Worm (Caenorhabditis elegans) whole organism, L3 larva: ENCODE results near the gene nhr-87.
A peak's percentile ranks its signal among the peaks of the same experiment; 100 is the strongest.

Source experiments
- R02D3.7 ChIP-seq: fragments of 150-350 bp; optimal IDR thresholded peaks from 2 replicates; lab custom pipeline; 2014; ENCODE audit warnings: missing biosample characterization, missing genetic modification characterization
- ZK546.5 ChIP-seq: sonication (generic microtip); optimal IDR thresholded peaks from 2 replicates; lab custom pipeline; 2017; ENCODE audit warnings: missing biosample characterization, missing genetic modification characterization
- aly-2 ChIP-seq: fragments of 150-350 bp; optimal IDR thresholded peaks from 2 replicates; lab custom pipeline; 2014; ENCODE audit warnings: missing biosample characterization, missing genetic modification characterization
- ama-1 ChIP-seq: fragments of 150-350 bp; optimal IDR thresholded peaks from 2 replicates; lab custom pipeline; 2018
- ceh-16 ChIP-seq: sonication (generic microtip); optimal IDR thresholded peaks from 2 replicates; lab custom pipeline; 2017; ENCODE audit warnings: missing biosample characterization, missing genetic modification characterization
- ceh-28 ChIP-seq: fragments of 150-350 bp; optimal IDR thresholded peaks from 2 replicates; lab custom pipeline; 2014; ENCODE audit warnings: missing biosample characterization, missing genetic modification reagents, missing genetic modification characterization
- ceh-82 ChIP-seq: fragments of 150-350 bp; optimal IDR thresholded peaks from 2 replicates; lab custom pipeline; 2014; ENCODE audit warnings: missing biosample characterization, missing genetic modification characterization
- ceh-9 ChIP-seq: sonication (generic microtip); optimal IDR thresholded peaks from 2 replicates; lab custom pipeline; 2018; ENCODE audit warnings: missing biosample characterization, missing genetic modification characterization
- daf-12 ChIP-seq: fragments of 150-350 bp; optimal IDR thresholded peaks from 2 replicates; lab custom pipeline; 2014; ENCODE audit warnings: missing biosample characterization, missing genetic modification reagents, missing genetic modification characterization
- egl-27 ChIP-seq: sonication (generic microtip); optimal IDR thresholded peaks from 4 replicates; lab custom pipeline; 2017; ENCODE audit warnings: missing biosample characterization, missing genetic modification reagents, missing genetic modification characterization
- egl-5 ChIP-seq: fragments of 150-350 bp; optimal IDR thresholded peaks from 2 replicates; lab custom pipeline; 2017; ENCODE audit warnings: missing biosample characterization, missing genetic modification reagents, missing genetic modification characterization, inconsistent platforms
- elt-1 ChIP-seq: fragments of 150-350 bp; optimal IDR thresholded peaks from 2 replicates; lab custom pipeline; 2014; ENCODE audit warnings: missing biosample characterization, missing genetic modification characterization
- elt-2 ChIP-seq: sonication (generic microtip); optimal IDR thresholded peaks from 2 replicates; lab custom pipeline; 2016; ENCODE audit warnings: missing genetic modification reagents, mild to moderate bottlenecking, missing genetic modification characterization, missing compliant biosample characterization
- elt-3 ChIP-seq, 3 experiments: fragments of 150-350 bp in 1 of 3; sonication (generic microtip) in 2 of 3; optimal IDR thresholded peaks; 2 replicates in 2 of 3; 4 replicates in 1 of 3; lab custom pipeline; 2014 to 2017; ENCODE audit warnings: missing biosample characterization in 3 of 3, missing genetic modification characterization in 3 of 3
- eor-1 ChIP-seq, 2 experiments: fragments of 150-350 bp; optimal IDR thresholded peaks; 2 replicates each; lab custom pipeline; 2014 to 2018; ENCODE audit warnings: missing biosample characterization in 2 of 2, missing genetic modification characterization in 2 of 2
- fkh-10 ChIP-seq: sonication (generic microtip); optimal IDR thresholded peaks from 2 replicates; lab custom pipeline; 2017; ENCODE audit warnings: missing biosample characterization, missing genetic modification reagents, missing genetic modification characterization
- fkh-2 ChIP-seq: fragments of 150-350 bp; optimal IDR thresholded peaks from 2 replicates; lab custom pipeline; 2014; ENCODE audit warnings: missing biosample characterization, missing genetic modification reagents, missing genetic modification characterization
- fos-1 ChIP-seq: fragments of 150-350 bp; optimal IDR thresholded peaks from 2 replicates; lab custom pipeline; 2014; ENCODE audit warnings: missing biosample characterization, missing genetic modification characterization
- hmg-11 ChIP-seq: sonication (generic microtip); optimal IDR thresholded peaks from 2 replicates; lab custom pipeline; 2016; ENCODE audit warnings: missing genetic modification characterization, missing compliant biosample characterization
- jun-1 ChIP-seq: fragments of 150-350 bp; optimal IDR thresholded peaks from 2 replicates; lab custom pipeline; 2014; ENCODE audit warnings: missing biosample characterization, missing genetic modification reagents, missing genetic modification characterization
- lin-39 ChIP-seq: fragments of 150-350 bp; optimal IDR thresholded peaks from 2 replicates; lab custom pipeline; 2018; ENCODE audit warnings: missing biosample characterization, missing genetic modification reagents, missing genetic modification characterization
- lsy-12 ChIP-seq: sonication (generic microtip); optimal IDR thresholded peaks from 2 replicates; lab custom pipeline; 2016; ENCODE audit warnings: mild to moderate bottlenecking, missing genetic modification characterization, missing compliant biosample characterization
- mdl-1 ChIP-seq: fragments of 150-350 bp; optimal IDR thresholded peaks from 2 replicates; lab custom pipeline; 2014; ENCODE audit warnings: missing biosample characterization, missing genetic modification characterization
- mml-1 ChIP-seq: fragments of 150-350 bp; sonication (generic microtip); optimal IDR thresholded peaks from 3 replicates; lab custom pipeline; 2014; ENCODE audit warnings: missing biosample characterization, missing genetic modification characterization
- nfya-1 ChIP-seq: sonication (generic microtip); optimal IDR thresholded peaks from 2 replicates; lab custom pipeline; 2017; ENCODE audit warnings: missing genetic modification characterization, mild to moderate bottlenecking, missing compliant biosample characterization, antibody characterized with exemption, moderate library complexity; ENCODE audit not compliant: insufficient read depth
- nhr-11 ChIP-seq: fragments of 150-350 bp; optimal IDR thresholded peaks from 2 replicates; lab custom pipeline; 2014; ENCODE audit warnings: missing biosample characterization, missing genetic modification characterization
- nhr-12 ChIP-seq: fragments of 150-350 bp; optimal IDR thresholded peaks from 2 replicates; lab custom pipeline; 2014; ENCODE audit warnings: missing biosample characterization, missing genetic modification characterization
- nhr-237 ChIP-seq: fragments of 150-350 bp; optimal IDR thresholded peaks from 2 replicates; lab custom pipeline; 2014; ENCODE audit warnings: missing biosample characterization, missing genetic modification characterization
- nhr-28 ChIP-seq: fragments of 150-350 bp; optimal IDR thresholded peaks from 2 replicates; lab custom pipeline; 2014; ENCODE audit warnings: missing biosample characterization, missing genetic modification characterization
- nhr-43 ChIP-seq: sonication (generic microtip); optimal IDR thresholded peaks from 2 replicates; lab custom pipeline; 2016; ENCODE audit warnings: mild to moderate bottlenecking, missing genetic modification characterization, missing compliant biosample characterization; ENCODE audit not compliant: poor library complexity, severe bottlenecking
- nhr-76 ChIP-seq: fragments of 150-350 bp; sonication (generic microtip); optimal IDR thresholded peaks from 5 replicates; lab custom pipeline; 2014; ENCODE audit warnings: missing biosample characterization, missing genetic modification characterization
- nhr-77 ChIP-seq: fragments of 150-350 bp; optimal IDR thresholded peaks from 2 replicates; lab custom pipeline; 2014; ENCODE audit warnings: missing biosample characterization, missing genetic modification characterization
- pha-4 ChIP-seq: fragments of 150-350 bp; optimal IDR thresholded peaks from 2 replicates; lab custom pipeline; 2014; ENCODE audit warnings: missing biosample characterization, missing genetic modification reagents, missing genetic modification characterization
- pqm-1 ChIP-seq: fragments of 150-350 bp; optimal IDR thresholded peaks from 2 replicates; lab custom pipeline; 2017; ENCODE audit warnings: missing biosample characterization, missing genetic modification characterization, inconsistent platforms
- sea-2 ChIP-seq: fragments of 150-350 bp; sonication (generic microtip); optimal IDR thresholded peaks from 4 replicates; lab custom pipeline; 2014; ENCODE audit warnings: missing biosample characterization, missing genetic modification reagents, missing genetic modification characterization
- skn-1 ChIP-seq: fragments of 150-350 bp; optimal IDR thresholded peaks from 2 replicates; lab custom pipeline; 2014; ENCODE audit warnings: missing biosample characterization, missing genetic modification characterization
- tbx-2 ChIP-seq: sonication (generic microtip); optimal IDR thresholded peaks from 2 replicates; lab custom pipeline; 2016; ENCODE audit warnings: mild to moderate bottlenecking, missing genetic modification characterization, missing compliant biosample characterization
- unc-39 ChIP-seq: sonication (generic microtip); optimal IDR thresholded peaks from 4 replicates; lab custom pipeline; 2017; ENCODE audit warnings: missing biosample characterization, missing genetic modification characterization
- ztf-11 ChIP-seq: fragments of 150-350 bp; optimal IDR thresholded peaks from 2 replicates; lab custom pipeline; 2014; ENCODE audit warnings: missing biosample characterization, missing genetic modification characterization

nhr-87 gene

DNA sequence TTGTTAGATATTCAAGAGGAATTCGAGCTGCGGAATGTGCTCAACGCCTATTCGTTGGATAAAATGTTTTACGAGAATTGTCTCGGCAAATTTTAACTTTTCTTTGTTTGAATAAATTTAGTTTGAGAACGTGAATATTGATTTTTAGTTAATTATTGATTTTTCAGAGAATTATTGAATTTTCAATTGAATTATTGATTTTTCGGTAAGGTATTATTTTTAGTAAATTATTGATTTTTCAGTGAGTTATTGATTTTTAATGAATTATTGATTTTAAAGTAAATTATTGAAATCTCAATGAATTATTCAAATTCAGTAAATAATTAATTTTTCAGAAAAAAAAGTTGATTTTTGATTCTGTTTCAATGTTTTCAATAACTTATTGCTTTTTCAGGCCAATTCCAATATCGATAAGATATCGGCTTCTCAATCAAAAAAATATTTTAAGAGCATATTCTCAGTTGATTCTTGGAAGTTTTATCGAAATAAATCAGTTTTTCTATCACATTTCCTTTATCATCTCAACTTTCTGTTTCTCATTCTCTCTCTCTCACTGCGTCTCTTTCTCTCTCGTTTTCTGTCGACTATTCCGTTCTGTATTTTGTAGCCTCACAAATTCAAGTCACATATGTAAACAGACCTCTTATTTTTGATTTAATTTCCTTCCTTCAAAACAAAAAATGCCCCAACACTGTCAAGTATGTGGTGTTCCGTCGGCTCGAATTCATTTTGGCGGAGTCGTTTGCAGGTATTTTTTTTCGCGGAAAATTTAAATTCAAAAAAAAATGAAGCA is 4.1 kb upstream of the nhr-87 start, which contains the start of gene nhr-92:
nhr-92 (plus strand) TSS at position 576 of the 793 bp plus-strand sequence.
- no peak for TF ChIP-seq aly-2 (tag; lab: Kevin White, UChicago)
- peak; percentile 38 for TF ChIP-seq elt-2
- TF ChIP-seq ceh-28 (tag; lab: Kevin White, UChicago), result peak; percentile 95
- no peak for TF ChIP-seq ama-1 (lab: Kevin White, UChicago)
- no peak for TF ChIP-seq ceh-9 (tag; lab: Kevin White, UChicago)
- TF ChIP-seq nhr-12 (tag; lab: Kevin White, UChicago), result no peak
- TF ChIP-seq nhr-77 (tag; lab: Kevin White, UChicago), result no peak
- TF ChIP-seq mdl-1 (tag; lab: Kevin White, UChicago), result no peak
- TF ChIP-seq skn-1 (tag; lab: Kevin White, UChicago), result no peak
- no peak for TF ChIP-seq ztf-11
- TF ChIP-seq fos-1 (tag; lab: Kevin White, UChicago), result no peak
- TF ChIP-seq lsy-12 (tag; lab: Kevin White, UChicago), result no peak
- TF ChIP-seq tbx-2 (tag; lab: Kevin White, UChicago), result no peak
- no peak for TF ChIP-seq elt-1 (tag; lab: Kevin White, UChicago)
- no peak for TF ChIP-seq unc-39 (tag; lab: Kevin White, UChicago)
- TF ChIP-seq hmg-11 (tag; lab: Kevin White, UChicago), result no peak
- TF ChIP-seq nhr-76, result no peak
- TF ChIP-seq daf-12 (tag; lab: Kevin White, UChicago), result no peak
- peak; percentile 34 for TF ChIP-seq pha-4 (tag; lab: Kevin White, UChicago)
- TF ChIP-seq nhr-28 (tag; lab: Kevin White, UChicago), result no peak
- no peak for TF ChIP-seq mml-1 (tag; lab: Kevin White, UChicago)
- no peak for TF ChIP-seq nfya-1 (tag; lab: Kevin White, UChicago)
- TF ChIP-seq lin-39 (tag; lab: Kevin White, UChicago), result no peak
- TF ChIP-seq jun-1 (tag; lab: Kevin White, UChicago), result no peak
- TF ChIP-seq ceh-82 (tag; lab: Kevin White, UChicago), result no peak

DNA sequence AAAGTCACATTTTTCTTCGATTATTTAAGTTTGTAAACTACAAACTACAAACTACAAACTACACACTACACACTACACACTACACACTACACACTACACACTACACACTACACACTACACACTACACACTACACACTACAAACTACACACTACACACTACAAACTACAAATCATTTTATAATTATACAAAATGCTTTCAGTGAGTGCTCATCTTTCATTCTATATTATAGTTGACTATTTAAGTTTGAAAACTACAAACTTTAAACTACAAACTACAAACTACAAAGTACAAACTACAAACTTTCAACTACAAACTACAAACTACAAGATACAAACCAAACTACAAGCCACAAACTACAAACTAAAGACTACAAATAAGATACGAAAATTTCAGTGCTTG is 618 bp downstream of the nhr-87 start:
- TF ChIP-seq nhr-28 (tag; lab: Kevin White, UChicago) (no peak), nhr-77 (tag; lab: Kevin White, UChicago) (no peak), hmg-11 (tag; lab: Kevin White, UChicago) (no peak), pqm-1 (tag; lab: Kevin White, UChicago) (no peak), mml-1 (tag; lab: Kevin White, UChicago) (no peak), ZK546.5 (no peak), ceh-16 (tag; lab: Kevin White, UChicago) (no peak), aly-2 (tag; lab: Kevin White, UChicago) (no peak), elt-3 (tag; optimal IDR thresholded peaks at IDR 0.05; lab: Kevin White, UChicago) (no peak), fkh-10 (GFP tag; lab: Kevin White, UChicago) (no peak), fos-1 (tag; lab: Kevin White, UChicago) (no peak), nhr-237 (no peak), nhr-11 (tag; lab: Kevin White, UChicago) (no peak), nhr-43 (tag; lab: Kevin White, UChicago) (no peak), elt-2 (no peak), sea-2 (GFP tag; lab: Kevin White, UChicago) (no peak), ama-1 (lab: Kevin White, UChicago) (no peak), tbx-2 (tag; lab: Kevin White, UChicago) (no peak), unc-39 (tag; lab: Kevin White, UChicago) (no peak)

DNA sequence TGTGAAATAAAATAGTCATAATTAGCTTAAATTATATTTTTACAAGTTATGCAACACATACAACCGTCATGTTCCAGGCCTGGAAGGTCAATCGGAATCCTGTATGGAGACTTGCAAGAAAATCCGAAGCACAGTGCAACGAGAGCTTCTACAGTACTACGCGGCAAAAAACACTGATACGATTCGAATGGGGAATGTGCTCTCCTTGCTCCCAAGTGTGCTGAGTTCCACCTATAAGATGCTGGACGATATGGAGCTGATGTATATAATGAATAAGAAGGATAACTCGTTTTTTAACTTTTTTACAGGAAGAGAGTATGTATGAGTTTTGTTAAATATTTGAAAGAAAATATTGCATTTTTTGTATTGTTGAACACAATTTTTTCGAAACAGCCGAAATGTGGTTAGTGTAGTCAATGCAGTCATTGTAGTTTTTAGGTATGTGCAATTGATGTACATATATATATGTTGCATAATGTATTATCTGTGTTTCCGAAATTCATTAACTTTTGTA is 2.6 kb downstream of the nhr-87 start, which contains the start of gene nhr-146:
nhr-146 (plus strand) TSS at position 464 of the 514 bp plus-strand sequence.
- TF ChIP-seq eor-1 (tag; optimal IDR thresholded peaks at IDR 0.05; lab: Kevin White, UChicago), result no peak
- TF ChIP-seq ceh-9 (tag; lab: Kevin White, UChicago), result no peak
- no peak for TF ChIP-seq nhr-28 (tag; lab: Kevin White, UChicago)
- no peak for TF ChIP-seq nhr-76
- TF ChIP-seq egl-5 (tag; lab: Kevin White, UChicago), result no peak
- no peak for TF ChIP-seq ama-1 (lab: Kevin White, UChicago)
- TF ChIP-seq R02D3.7 (tag; lab: Kevin White, UChicago), result no peak
- no peak for TF ChIP-seq mdl-1 (tag; lab: Kevin White, UChicago)
- no peak for TF ChIP-seq hmg-11 (tag; lab: Kevin White, UChicago)
- TF ChIP-seq daf-12 (tag; lab: Kevin White, UChicago), result no peak
- no peak for TF ChIP-seq lsy-12 (tag; lab: Kevin White, UChicago)
- no peak for TF ChIP-seq fkh-2
- TF ChIP-seq egl-27 (tag; lab: Kevin White, UChicago), result no peak
- TF ChIP-seq sea-2 (GFP tag; lab: Kevin White, UChicago), result no peak
- TF ChIP-seq pha-4 (tag; lab: Kevin White, UChicago), result no peak
- no peak for TF ChIP-seq ZK546.5
- TF ChIP-seq, all 47 proteins: peak for 0
